Fruit fly (Drosophila melanogaster): ENCODE measurements around the gene CG3117.

The CG3117 gene

DNA sequence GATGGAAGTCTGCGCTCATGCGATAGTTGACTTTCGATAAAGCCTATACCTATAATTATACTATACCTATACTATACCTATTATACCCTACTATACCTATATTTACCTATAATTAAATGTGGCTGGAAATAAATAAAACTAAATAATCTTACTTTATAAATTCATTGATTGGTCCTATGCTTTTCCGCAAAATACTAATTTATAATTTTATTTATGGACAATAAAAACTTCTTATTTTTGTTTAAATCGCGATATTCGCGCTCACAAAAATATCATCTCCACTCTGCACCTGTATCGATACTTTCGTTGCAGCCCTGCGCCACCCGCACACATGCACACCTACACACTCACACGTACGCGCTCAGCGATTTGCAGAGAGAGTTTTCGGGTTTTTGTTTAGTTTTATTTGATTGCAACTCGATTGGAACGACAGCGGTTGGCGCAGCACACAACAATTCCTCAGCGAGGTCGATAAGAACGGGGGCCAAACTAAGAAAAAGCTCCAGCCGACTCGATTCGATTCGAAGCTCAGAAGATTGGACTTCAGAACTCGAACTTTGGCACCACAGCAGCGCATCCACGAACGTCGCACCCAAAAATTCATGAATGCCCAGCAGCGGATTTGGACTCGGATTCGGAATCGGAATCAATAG is 27.7 kb upstream of the CG3117 start, which contains the start of gene CG8814:
Gene CG8814, plus strand, starts transcription at position 349 of the 653 bp plus-strand sequence.
- peak; percentile 72 for TF ChIP-seq noc (tag; optimal IDR thresholded peaks at IDR 0.05)

DNA sequence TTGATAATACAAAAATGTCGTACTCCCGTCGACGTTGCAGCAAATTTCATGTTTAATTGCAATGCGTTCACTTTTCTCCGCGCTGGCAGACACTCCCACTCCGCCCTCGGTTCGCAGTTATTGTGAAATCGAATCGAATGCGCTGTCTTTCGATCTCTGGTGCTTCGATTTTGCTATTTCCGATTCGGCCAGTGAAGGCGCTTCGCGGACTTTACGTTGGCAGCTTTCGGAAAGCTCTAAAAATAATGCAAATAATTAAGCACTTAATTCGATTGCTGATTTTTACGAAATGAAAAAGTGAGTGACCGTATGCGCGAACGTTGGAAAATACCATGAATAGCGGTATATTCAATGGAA is 27.2 kb upstream of the CG3117 start, which contains the start of gene Ifrd1:
Gene Ifrd1, minus strand, starts transcription at position 305 of the 357 bp plus-strand sequence.
- no peak for TF ChIP-seq noc (tag; optimal IDR thresholded peaks at IDR 0.05)

- no peak for TF ChIP-seq noc (tag; optimal IDR thresholded peaks at IDR 0.05)
Measured at dm6 chr2L:2873729-2874127, 26.7 kb upstream of the CG3117 start.

DNA sequence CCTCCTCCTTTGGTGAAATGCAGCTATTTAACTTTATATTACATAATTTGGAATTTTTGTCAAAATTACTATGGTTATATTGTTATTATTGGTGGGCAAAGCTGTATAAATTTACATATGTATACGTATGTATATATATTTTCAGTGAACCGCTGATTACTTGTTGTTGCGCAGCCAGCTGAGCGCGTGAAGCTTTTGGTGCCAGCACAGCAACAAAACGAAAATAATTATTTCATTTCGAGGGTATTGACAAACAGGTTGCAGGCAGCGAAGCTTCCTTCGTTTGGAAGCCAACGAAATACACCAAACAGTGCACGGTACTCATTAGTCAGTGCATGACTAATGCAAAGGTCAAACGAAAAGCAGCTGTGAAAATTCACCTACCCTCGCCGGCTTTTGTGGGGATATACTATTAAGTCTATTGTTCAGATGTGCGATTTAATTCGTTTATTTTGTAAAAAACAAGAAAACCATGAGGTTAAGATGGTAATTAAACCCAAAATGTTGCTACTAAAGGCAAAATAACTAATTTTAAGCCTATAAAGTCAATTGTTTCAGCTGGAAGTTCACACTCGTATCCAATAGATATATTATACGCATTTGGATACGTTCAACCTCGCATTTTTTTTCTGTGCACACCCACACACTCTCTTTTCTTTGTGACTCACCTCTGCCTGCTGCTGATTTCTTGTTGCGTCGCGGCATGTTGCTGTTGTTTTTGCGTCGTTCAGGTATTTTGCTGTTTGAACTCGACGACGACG is 26.1 kb upstream of the CG3117 start:
- TF ChIP-seq noc (tag; optimal IDR thresholded peaks at IDR 0.05): peak; percentile 2

DNA sequence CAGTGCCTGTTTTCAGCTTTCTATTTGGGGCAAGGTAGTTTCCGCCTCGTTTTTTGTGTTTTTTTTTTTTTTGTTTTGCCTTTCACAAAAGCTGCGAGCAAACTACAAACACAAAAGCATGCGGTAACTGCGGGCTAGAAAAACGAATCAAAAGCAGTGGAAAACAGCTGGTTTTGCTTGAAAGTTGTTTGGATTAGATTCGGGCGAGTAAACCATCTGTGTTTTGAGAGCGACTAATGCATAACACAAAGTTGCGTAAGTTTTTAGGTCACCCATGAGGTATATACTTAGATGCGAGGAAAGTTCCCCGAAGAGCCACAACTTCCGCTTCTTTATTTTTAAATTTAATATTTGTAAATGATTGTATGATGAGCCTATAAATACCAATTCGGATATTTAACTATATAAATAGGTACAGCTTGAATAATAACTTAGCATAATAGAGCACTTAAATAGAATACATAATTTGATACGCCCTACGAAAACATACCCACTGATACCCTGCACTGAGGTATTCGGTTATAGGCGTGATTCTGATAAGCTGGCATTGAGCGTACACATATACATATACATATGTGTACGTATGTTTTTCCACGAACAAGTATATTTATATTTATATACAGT is 25.4 kb upstream of the CG3117 start:
- TF ChIP-seq noc (tag; optimal IDR thresholded peaks at IDR 0.05): peak; percentile 44

dm6 chr2L:2869008-2869702 is 22.1 kb upstream of the CG3117 start, which contains the start of gene CG8813:
CG8813 (plus strand) TSS chr2L:2869652.
- TF ChIP-seq noc (tag; optimal IDR thresholded peaks at IDR 0.05): no peak

- peak; percentile 43 for TF ChIP-seq noc (tag; optimal IDR thresholded peaks at IDR 0.05)
Measured at dm6 chr2L:2865560-2866309, 18.7 kb upstream of the CG3117 start.

- TF ChIP-seq noc (tag; optimal IDR thresholded peaks at IDR 0.05): no peak
Measured at dm6 chr2L:2864601-2865000, 17.6 kb upstream of the CG3117 start.

- TF ChIP-seq noc (tag; optimal IDR thresholded peaks at IDR 0.05): no peak
Measured at dm6 chr2L:2862621-2862962, 15.6 kb upstream of the CG3117 start.

DNA sequence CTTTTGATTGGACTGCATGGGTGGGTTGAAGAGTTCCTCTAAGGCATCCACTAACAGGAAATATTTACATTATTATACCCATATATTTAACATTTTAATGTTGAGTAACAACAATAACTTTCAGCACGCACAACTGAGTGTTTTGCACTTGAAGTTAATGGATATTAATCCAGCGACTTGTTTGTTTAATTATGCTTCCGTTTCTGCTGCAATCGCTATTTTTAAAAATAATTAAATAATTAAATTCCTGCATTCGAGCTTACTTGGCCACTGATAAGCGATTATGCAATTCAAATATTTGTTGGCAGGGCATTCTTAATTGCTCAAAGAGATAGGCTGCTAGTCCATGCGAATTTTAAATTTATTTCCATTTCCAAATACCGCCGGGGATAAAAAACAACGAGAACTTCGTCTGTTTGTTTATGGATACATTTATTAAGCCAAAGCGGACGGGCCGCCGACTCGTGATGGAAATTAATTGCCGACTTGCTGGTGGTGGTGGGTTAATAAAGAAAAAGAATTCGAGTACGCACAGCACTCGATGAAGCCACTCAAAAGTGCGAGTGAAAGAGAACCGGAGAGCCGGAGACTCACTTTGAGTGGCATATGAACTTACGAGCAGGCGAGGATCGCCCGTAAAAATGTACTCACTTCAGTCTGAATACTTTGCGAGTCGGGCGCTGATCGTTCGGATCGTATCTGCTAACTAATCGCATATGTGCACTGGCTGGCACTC is 15.0 kb upstream of the CG3117 start:
- peak; percentile 11 for TF ChIP-seq noc (tag; optimal IDR thresholded peaks at IDR 0.05)

DNA sequence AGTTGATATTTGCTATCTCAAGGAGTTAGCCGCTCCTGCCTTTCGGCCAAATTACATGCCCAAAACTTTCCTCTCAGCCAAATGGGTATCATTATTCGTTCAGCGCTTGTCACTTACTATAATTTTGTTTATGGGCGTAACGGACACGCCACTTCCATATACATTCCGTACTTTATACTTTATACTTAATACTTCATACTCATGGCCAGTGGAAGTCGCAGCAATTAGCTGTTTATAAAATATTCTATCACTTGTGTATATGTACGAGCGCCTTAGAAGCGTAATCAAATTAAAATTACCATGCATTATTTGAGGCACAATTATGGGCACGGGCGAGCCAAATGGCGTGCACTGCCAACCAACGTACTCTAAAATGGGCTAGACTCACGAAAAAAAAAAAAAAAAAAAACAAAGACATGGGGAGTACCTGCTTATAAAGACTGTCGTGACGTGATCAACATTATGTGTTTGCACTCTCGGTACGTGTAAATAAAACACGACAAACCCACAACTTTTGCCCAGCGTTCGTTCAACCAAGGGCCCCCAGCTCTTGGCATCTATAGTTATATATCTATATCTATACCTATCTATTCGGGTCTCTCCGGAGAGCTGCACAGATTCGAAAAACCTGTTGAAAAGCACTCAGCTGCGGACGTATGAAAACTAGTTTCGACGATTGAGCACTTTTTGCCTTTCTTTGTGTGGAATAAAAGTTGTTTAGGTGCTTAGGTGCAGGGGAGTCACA is 14.3 kb upstream of the CG3117 start:
- TF ChIP-seq noc (tag; optimal IDR thresholded peaks at IDR 0.05): no peak

dm6 chr2L:2857862-2858734 is 11.1 kb upstream of the CG3117 start:
- peak; percentile 62 for TF ChIP-seq noc (tag; optimal IDR thresholded peaks at IDR 0.05)

DNA sequence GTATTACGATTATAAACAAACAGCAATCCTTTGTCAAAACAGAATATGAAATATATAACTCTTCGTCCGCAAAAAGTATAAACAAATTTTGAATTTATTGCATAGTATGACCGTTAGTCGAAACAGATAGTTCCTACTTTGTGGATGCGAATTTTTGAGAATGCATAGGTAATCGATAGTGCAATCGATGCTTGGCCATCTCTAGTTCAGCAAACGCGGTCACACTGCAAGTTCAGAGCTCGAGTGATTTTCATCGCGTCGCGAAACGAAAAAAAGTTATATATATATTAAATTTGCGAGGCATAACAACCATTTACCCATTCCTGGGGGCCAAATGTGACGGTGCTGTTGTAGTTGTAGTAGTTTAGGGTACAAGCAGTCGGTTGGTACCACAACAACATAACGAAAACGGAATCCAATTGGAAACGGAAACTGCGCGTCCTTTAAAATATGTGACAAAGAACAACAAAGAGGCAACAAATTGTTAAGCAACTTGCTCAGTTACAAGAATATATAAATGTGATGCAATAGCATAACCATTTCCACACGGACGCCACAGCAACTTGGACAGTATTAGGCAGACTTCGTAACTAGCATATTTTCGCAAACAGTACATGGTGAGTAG is 10.1 kb upstream of the CG3117 start, which contains the start of gene CG2991:
Gene CG2991, plus strand, starts transcription at position 205 of the 625 bp plus-strand sequence.
- TF ChIP-seq noc (tag; optimal IDR thresholded peaks at IDR 0.05): peak; percentile 21
